Worm (Caenorhabditis elegans): ENCODE data around the gene srh-193.

srh-193 gene

DNA sequence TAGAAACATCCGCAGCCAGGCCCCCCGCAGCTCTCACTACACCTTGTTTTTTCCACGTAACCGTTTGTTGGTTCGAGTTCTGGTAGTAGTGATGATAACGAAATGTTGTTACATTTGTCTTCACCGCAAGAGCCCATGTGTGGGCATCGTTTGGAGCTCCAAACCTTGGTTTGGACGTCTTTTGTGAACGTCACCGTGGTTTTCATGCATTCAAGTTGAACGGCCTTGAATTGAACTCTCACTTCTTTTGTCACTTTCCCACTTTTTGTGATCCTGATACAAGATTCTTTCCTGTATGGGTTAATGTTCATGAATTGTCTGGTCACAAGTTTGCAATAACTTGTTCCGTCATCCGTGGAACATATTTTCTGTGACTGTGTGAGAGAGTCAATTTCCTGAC, 13.8 kb upstream of the srh-193 start:
- no peak for TF ChIP-seq C34F6.9 (tag; optimal IDR thresholded peaks at IDR 0.05)
- TF ChIP-seq F13H6.1 (tag; optimal IDR thresholded peaks at IDR 0.05) = no peak
- no peak for TF ChIP-seq elt-3 (tag; optimal IDR thresholded peaks at IDR 0.05)
- TF ChIP-seq ztf-1 (GFP tag; conservative IDR thresholded peaks at IDR 0.05) = no peak
- TF ChIP-seq elt-1 (tag; optimal IDR thresholded peaks at IDR 0.05) = no peak
- no peak for TF ChIP-seq peb-1 (tag; optimal IDR thresholded peaks at IDR 0.05)
- TF ChIP-seq nhr-25 (tag; optimal IDR thresholded peaks at IDR 0.05) = no peak
- TF ChIP-seq R02D3.7 (tag; optimal IDR thresholded peaks at IDR 0.05) = no peak
- no peak for TF ChIP-seq nhr-12 (tag; optimal IDR thresholded peaks at IDR 0.05)
- no peak for TF ChIP-seq nhr-6 (tag; optimal IDR thresholded peaks at IDR 0.05)
- no peak for TF ChIP-seq nhr-77 (tag; optimal IDR thresholded peaks at IDR 0.05)
- TF ChIP-seq mbf-1 (tag; optimal IDR thresholded peaks at IDR 0.05) = no peak
- TF ChIP-seq unc-62 (GFP tag; optimal IDR thresholded peaks at IDR 0.05) = no peak
- no peak for TF ChIP-seq nhr-23 (tag; optimal IDR thresholded peaks at IDR 0.05)
- no peak for TF ChIP-seq aly-2 (tag; optimal IDR thresholded peaks at IDR 0.05)
- TF ChIP-seq alr-1 (tag; optimal IDR thresholded peaks at IDR 0.05) = no peak
- TF ChIP-seq nhr-10 (tag; optimal IDR thresholded peaks at IDR 0.05) = no peak
- no peak for TF ChIP-seq nhr-11 (tag; optimal IDR thresholded peaks at IDR 0.05)
- TF ChIP-seq zag-1 (tag; optimal IDR thresholded peaks at IDR 0.05) = no peak
- no peak for TF ChIP-seq blmp-1 (tag; optimal IDR thresholded peaks at IDR 0.05; ENCODE audit: insufficient read depth)

DNA sequence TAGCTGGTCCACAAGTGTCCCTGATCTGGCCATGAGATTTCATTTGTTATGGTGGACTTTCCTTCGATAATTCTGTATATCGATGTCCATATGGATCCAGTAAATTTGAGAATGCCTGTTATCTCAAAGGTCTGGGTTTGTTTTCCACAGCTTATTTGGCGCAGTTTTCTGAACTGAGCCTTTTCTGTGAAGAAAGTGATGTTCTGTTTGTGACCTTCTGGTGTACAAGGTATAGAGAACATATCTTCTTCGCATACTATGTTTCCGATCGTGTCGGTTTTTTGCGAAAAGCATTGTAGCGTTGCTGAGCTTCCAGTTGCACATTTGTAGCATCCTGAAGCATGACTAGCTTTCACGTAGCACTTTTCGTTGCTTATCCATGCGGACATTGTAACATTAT, 12.8 kb upstream of the srh-193 start:
- TF ChIP-seq ztf-1 (GFP tag; conservative IDR thresholded peaks at IDR 0.05) = no peak
- TF ChIP-seq R02D3.7 (tag; optimal IDR thresholded peaks at IDR 0.05) = no peak
- no peak for TF ChIP-seq ceh-16 (tag; optimal IDR thresholded peaks at IDR 0.05)
- no peak for TF ChIP-seq ztf-11 (tag; optimal IDR thresholded peaks at IDR 0.05)
- TF ChIP-seq nhr-77 (tag; optimal IDR thresholded peaks at IDR 0.05) = no peak
- no peak for TF ChIP-seq lin-39 (tag; optimal IDR thresholded peaks at IDR 0.05)
- no peak for TF ChIP-seq nhr-237 (tag; optimal IDR thresholded peaks at IDR 0.05)
- no peak for TF ChIP-seq dmd-4 (tag; optimal IDR thresholded peaks at IDR 0.05)
- TF ChIP-seq sma-3 (GFP tag; optimal IDR thresholded peaks at IDR 0.05) = no peak
- TF ChIP-seq nhr-11 (tag; optimal IDR thresholded peaks at IDR 0.05) = no peak
- no peak for TF ChIP-seq aly-2 (tag; optimal IDR thresholded peaks at IDR 0.05)
- TF ChIP-seq nhr-23 (tag; optimal IDR thresholded peaks at IDR 0.05) = no peak
- no peak for TF ChIP-seq alr-1 (tag; optimal IDR thresholded peaks at IDR 0.05)
- TF ChIP-seq C34F6.9 (tag; optimal IDR thresholded peaks at IDR 0.05) = no peak
- TF ChIP-seq nhr-6 (tag; optimal IDR thresholded peaks at IDR 0.05) = no peak

ce11 chrV:4299741-4300140, 9.7 kb upstream of the srh-193 start, which contains the start of gene ZC132.3:
TSS of gene ZC132.3 (minus strand) at chrV:4299841.
- TF ChIP-seq lin-39 (tag; optimal IDR thresholded peaks at IDR 0.05) = no peak
- no peak for TF ChIP-seq gmeb-1 (tag; optimal IDR thresholded peaks at IDR 0.05)
- TF ChIP-seq sma-9 (GFP tag; optimal IDR thresholded peaks at IDR 0.05) = no peak
- TF ChIP-seq sma-9 (tag; optimal IDR thresholded peaks at IDR 0.05) = no peak
- no peak for TF ChIP-seq unc-39 (tag; optimal IDR thresholded peaks at IDR 0.05)
- TF ChIP-seq mab-5 (tag; optimal IDR thresholded peaks at IDR 0.05) = no peak
- no peak for TF ChIP-seq peb-1 (tag; optimal IDR thresholded peaks at IDR 0.05)
- no peak for TF ChIP-seq blmp-1 (tag; optimal IDR thresholded peaks at IDR 0.05; ENCODE audit: insufficient read depth)
- no peak for TF ChIP-seq sma-3 (GFP tag; optimal IDR thresholded peaks at IDR 0.05)
- no peak for TF ChIP-seq nhr-6 (tag; optimal IDR thresholded peaks at IDR 0.05)
- TF ChIP-seq nhr-77 (tag; optimal IDR thresholded peaks at IDR 0.05) = no peak

DNA sequence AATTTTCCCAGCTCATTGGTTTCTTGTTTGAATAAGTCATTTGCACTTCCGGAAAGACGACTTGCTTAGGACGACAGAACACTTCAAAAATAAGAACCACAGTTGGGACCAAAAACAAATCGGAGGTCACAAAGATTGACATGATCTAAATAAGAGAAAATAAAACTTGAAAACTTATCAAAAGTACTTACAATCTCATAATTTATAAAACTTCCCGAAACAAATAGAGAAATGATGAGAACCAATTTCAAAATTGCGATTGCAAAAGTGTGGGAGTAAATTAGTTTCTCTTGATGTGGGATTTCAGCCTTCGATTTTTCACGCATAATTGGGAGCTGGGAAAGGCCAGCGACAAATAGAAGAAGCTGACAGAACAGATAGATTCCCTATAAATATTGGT, 8.6 kb upstream of the srh-193 start, which contains the start of gene ZC132.11:
ZC132.11 (minus strand) TSS at position 101 of the 400 bp plus-strand sequence.
- TF ChIP-seq unc-55 (GFP tag; optimal IDR thresholded peaks at IDR 0.05) = no peak

DNA sequence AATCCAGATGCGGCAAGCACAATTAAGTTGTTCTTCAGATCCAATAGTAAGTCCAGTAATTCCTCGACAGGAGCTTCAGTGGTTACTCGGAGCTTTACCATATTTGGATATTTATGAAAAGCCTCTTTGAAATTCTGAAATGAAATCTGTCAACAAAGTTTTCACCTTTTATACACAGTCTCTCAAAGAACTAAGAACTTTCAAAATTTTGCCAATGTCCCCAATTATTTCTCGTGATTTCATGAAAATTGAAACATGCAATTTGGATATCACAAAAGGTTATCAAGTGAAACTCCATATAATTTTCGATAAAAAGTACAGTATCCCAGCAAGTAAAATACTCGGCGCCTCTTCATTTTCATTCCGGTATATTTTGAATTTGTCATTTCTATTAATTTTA, 5.9 kb upstream of the srh-193 start, which contains the start of gene F47D2.11:
F47D2.11 (minus strand) TSS at position 101 of the 400 bp plus-strand sequence.
- TF ChIP-seq ceh-82 (tag; optimal IDR thresholded peaks at IDR 0.05) (no peak), sem-4 (tag; optimal IDR thresholded peaks at IDR 0.05) (no peak), crh-2 (tag; optimal IDR thresholded peaks at IDR 0.05) (no peak), nhr-21 (tag; optimal IDR thresholded peaks at IDR 0.05) (no peak), alr-1 (tag; optimal IDR thresholded peaks at IDR 0.05) (no peak), nhr-237 (tag; optimal IDR thresholded peaks at IDR 0.05) (no peak), zag-1 (tag; optimal IDR thresholded peaks at IDR 0.05) (no peak), F13H6.1 (tag; optimal IDR thresholded peaks at IDR 0.05) (no peak)
